Worm (Caenorhabditis elegans) whole organism, midembryonic: ENCODE measurements around the gene col-187.

Experiments
- med-1 ChIP-seq: sonication (generic microtip); optimal IDR thresholded peaks from 2 replicates; lab custom pipeline; 2017; ENCODE audit warnings: missing genetic modification characterization, mild to moderate bottlenecking, missing compliant biosample characterization, antibody characterized with exemption, missing genetic modification reagents; ENCODE audit not compliant: insufficient read depth
- ztf-29 ChIP-seq: fragments of 200-800 bp; sonication (Bioruptor generic); IDR thresholded peaks from 2 replicates; pipeline ENCODE4 v1.3.6; 2022; ENCODE audit warnings: missing genetic modification reagents, missing genetic modification characterization, missing compliant biosample characterization

DNA sequence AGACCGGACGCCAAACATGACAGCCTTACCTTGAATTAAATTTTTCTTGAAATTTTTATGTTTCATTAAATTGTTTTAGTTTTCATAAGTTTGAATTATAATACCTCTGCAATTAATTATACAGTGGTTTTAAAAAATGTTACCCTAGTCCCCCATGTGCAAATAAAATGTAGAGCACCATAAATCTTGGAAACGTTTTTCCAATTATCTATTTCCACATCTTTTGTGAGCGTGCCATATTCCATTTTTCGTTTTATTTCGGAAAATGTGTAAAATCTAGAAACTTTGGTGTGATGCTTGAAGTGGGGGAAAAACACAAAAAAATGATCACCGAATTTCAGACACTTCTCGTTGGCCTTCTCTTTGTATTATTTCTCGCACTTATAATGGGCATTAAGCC is 49.9 kb downstream of the col-187 start:
- TF ChIP-seq med-1 (GFP tag; lab: Kevin White, UChicago) (no peak), ztf-29 (GFP tag; lab: Robert Waterston, UW) (no peak)
